Fruit fly (Drosophila melanogaster) whole organism, prepupa: ENCODE data around the gene Kr-h2.

ENCODE experiments used
- CG11294 ChIP-seq: fragments of 200-800 bp; sonication (Bioruptor generic); IDR thresholded peaks from 2 replicates; pipeline ENCODE4 v1.3.6; 2022; ENCODE audit warnings: missing biosample characterization, missing genetic modification characterization
- CG11762 ChIP-seq: fragments of 200-800 bp; sonication (Bioruptor generic); optimal IDR thresholded peaks from 3 replicates; lab custom pipeline; 2016; ENCODE audit warnings: missing biosample characterization, missing genetic modification characterization; ENCODE audit not compliant: insufficient read depth
- CG1621 ChIP-seq: fragments of 200-800 bp; sonication (Bioruptor generic); optimal IDR thresholded peaks from 3 replicates; lab custom pipeline; 2018; ENCODE audit warnings: missing biosample characterization, mild to moderate bottlenecking, missing genetic modification characterization
- CG16779 ChIP-seq: fragments of 200-800 bp; sonication (Bioruptor generic); optimal IDR thresholded peaks from 3 replicates; lab custom pipeline; 2017; ENCODE audit warnings: missing biosample characterization, mild to moderate bottlenecking, missing genetic modification characterization
- CG34406 ChIP-seq: fragments of 200-800 bp; sonication (Bioruptor generic); optimal IDR thresholded peaks from 3 replicates; lab custom pipeline; 2016; ENCODE audit warnings: missing biosample characterization, missing genetic modification characterization
- CG6276 ChIP-seq: fragments of 200-800 bp; sonication (Bioruptor generic); optimal IDR thresholded peaks from 2 replicates; lab custom pipeline; 2017; ENCODE audit warnings: missing biosample characterization, mild to moderate bottlenecking, missing genetic modification characterization
- CG8319 ChIP-seq: fragments of 200-800 bp; sonication (Bioruptor generic); optimal IDR thresholded peaks from 3 replicates; lab custom pipeline; 2016; ENCODE audit warnings: missing biosample characterization, missing genetic modification characterization
- Eip78C ChIP-seq: fragments of 200-800 bp; sonication (Bioruptor generic); peaks from one replicate; lab custom pipeline; 2016; ENCODE audit warnings: missing biosample characterization, missing genetic modification characterization
- Ets21C ChIP-seq: fragments of 200-800 bp; sonication (Bioruptor generic); optimal IDR thresholded peaks from 3 replicates; lab custom pipeline; 2016; ENCODE audit warnings: missing biosample characterization, missing genetic modification characterization
- OdsH ChIP-seq: fragments of 200-800 bp; sonication (Bioruptor generic); optimal IDR thresholded peaks from 3 replicates; lab custom pipeline; 2016; ENCODE audit warnings: missing biosample characterization, missing genetic modification characterization
- Sox14 ChIP-seq: fragments of 200-800 bp; sonication (Bioruptor generic); optimal IDR thresholded peaks from 3 replicates; lab custom pipeline; 2016; ENCODE audit warnings: missing biosample characterization, missing genetic modification characterization
- achi ChIP-seq: fragments of 200-800 bp; sonication (Bioruptor generic); optimal IDR thresholded peaks from 3 replicates; lab custom pipeline; 2016; ENCODE audit warnings: missing biosample characterization, missing genetic modification characterization
- dsx ChIP-seq: fragments of 200-800 bp; optimal IDR thresholded peaks from 3 replicates; lab custom pipeline; 2019; ENCODE audit warnings: missing biosample characterization, mild to moderate bottlenecking, missing genetic modification characterization, moderate library complexity; ENCODE audit not compliant: poor library complexity, severe bottlenecking
- lz ChIP-seq: fragments of 200-800 bp; sonication (Bioruptor generic); optimal IDR thresholded peaks from 3 replicates; lab custom pipeline; 2016; ENCODE audit warnings: missing biosample characterization, missing genetic modification characterization

- TF ChIP-seq CG11294 (GFP tag; lab: Robert Waterston, UW): no peak
- TF ChIP-seq Eip78C (GFP tag; lab: Kevin White, UChicago): no peak
- no peak for TF ChIP-seq achi
- no peak for TF ChIP-seq CG1621
- no peak for TF ChIP-seq OdsH (GFP tag; lab: Kevin White, UChicago)
- no peak for TF ChIP-seq CG6276 (GFP tag; lab: Kevin White, UChicago)
- no peak for TF ChIP-seq lz (GFP tag; lab: Kevin White, UChicago)
- no peak for TF ChIP-seq CG8319 (GFP tag; lab: Kevin White, UChicago)
- TF ChIP-seq CG34406: no peak
- TF ChIP-seq Ets21C (GFP tag; lab: Kevin White, UChicago): no peak
- TF ChIP-seq CG11762 (GFP tag; lab: Kevin White, UChicago): no peak
- no peak for TF ChIP-seq dsx (GFP tag; lab: Kevin White, UChicago)
- TF ChIP-seq Sox14 (GFP tag; lab: Kevin White, UChicago): no peak
- TF ChIP-seq CG16779 (tag; lab: Kevin White, UChicago): no peak
Measured at dm6 chr2L:6050575-6050974, 20.2 kb upstream of the Kr-h2 start, which contains the start of gene CG9135.
